Fruit fly (Drosophila melanogaster): ENCODE measurements around the gene CG12983.

The CG12983 gene

DNA sequence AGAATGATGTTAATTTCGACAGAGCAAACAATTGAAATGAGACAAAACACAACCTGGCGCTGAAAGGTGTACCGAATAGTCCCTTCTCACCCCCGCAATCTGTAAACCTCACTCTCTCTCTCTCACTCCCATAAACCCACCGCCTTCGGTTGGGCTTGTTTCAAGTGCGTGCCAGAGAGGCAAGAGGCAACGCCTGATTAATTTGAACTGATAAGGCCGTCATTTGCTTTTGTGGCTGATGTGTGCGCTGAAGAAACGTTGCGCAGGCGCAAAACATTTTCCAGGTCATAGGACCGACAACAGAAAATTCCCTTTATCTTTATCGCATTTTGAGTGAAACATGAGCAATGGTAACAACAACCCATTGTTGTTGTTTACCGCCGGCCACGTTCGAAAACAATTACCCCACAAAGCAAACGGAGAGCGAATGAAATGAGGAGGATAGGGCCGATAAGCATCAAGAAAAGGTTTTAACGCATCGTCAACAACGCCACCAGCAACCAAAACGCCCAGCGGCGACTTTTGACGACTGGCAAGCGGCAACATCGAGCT is 44.2 kb downstream of the CG12983 start (continued):
- no peak for TF ChIP-seq Blimp-1 (GFP tag; optimal IDR thresholded peaks at IDR 0.05)
- no peak for TF ChIP-seq CG11247 (GFP tag; IDR thresholded peaks at IDR 0.05)
- TF ChIP-seq Lim3 (GFP tag; IDR thresholded peaks at IDR 0.05) = 0 out of 2 replicates have a peak, but pooled peaks have one; percentile 9
- TF ChIP-seq CG15479 (GFP tag; optimal IDR thresholded peaks at IDR 0.05) = peak; percentile 100
- TF ChIP-seq CG8924 (tag; optimal IDR thresholded peaks at IDR 0.05) = peak; percentile 22
- no peak for TF ChIP-seq org-1 (GFP tag; optimal IDR thresholded peaks at IDR 0.05)
- no peak for TF ChIP-seq Ets65A (GFP tag)
- TF ChIP-seq CG9876 (GFP tag; optimal IDR thresholded peaks at IDR 0.05) = no peak
- peak; percentile 44; the same call in 1 of the 2 replicates for TF ChIP-seq vvl (GFP tag; IDR thresholded peaks at IDR 0.05)
- peak in 1 of 2 experiments; percentile 50 for TF ChIP-seq Hr78 (GFP tag; optimal IDR thresholded peaks at IDR 0.05)
- TF ChIP-seq lov (optimal IDR thresholded peaks at IDR 0.05) = no peak
- TF ChIP-seq lov (GFP tag; IDR thresholded peaks at IDR 0.05) = no peak
- peak; percentile 75; the same call in 2 of the 3 replicates for TF ChIP-seq ci (GFP tag; IDR thresholded peaks at IDR 0.05)
- peak; percentile 30 for TF ChIP-seq HmgZ (tag; optimal IDR thresholded peaks at IDR 0.05)
- peak; percentile 52; the same call in 1 of the 3 replicates for TF ChIP-seq zfh1 (GFP tag; IDR thresholded peaks at IDR 0.05)
- TF ChIP-seq C15 (GFP tag; IDR thresholded peaks at IDR 0.05) = no peak
- TF ChIP-seq exex (tag; optimal IDR thresholded peaks at IDR 0.05) = peak; percentile 47
- no peak for TF ChIP-seq lilli (GFP tag; optimal IDR thresholded peaks at IDR 0.05)
- TF ChIP-seq disco-r (GFP tag; optimal IDR thresholded peaks at IDR 0.05) = no peak
- TF ChIP-seq CG12744 (GFP tag; optimal IDR thresholded peaks at IDR 0.05) = no peak
- TF ChIP-seq CG4360 (GFP tag; IDR thresholded peaks at IDR 0.05) = peak; percentile 88
- no peak for TF ChIP-seq al (GFP tag; IDR thresholded peaks at IDR 0.05)
- TF ChIP-seq Bdp1 (GFP tag; optimal IDR thresholded peaks at IDR 0.05) = no peak
- peak in 1 of 2 experiments; percentile 22 for TF ChIP-seq Trl (optimal IDR thresholded peaks at IDR 0.05)
- no peak for TF ChIP-seq Trl (GFP tag; optimal IDR thresholded peaks at IDR 0.05)
- no peak for TF ChIP-seq CG1792 (GFP tag; optimal IDR thresholded peaks at IDR 0.05)
- TF ChIP-seq CG12299 (tag; optimal IDR thresholded peaks at IDR 0.05) = no peak
- TF ChIP-seq Hr39 (optimal IDR thresholded peaks at IDR 0.05) = no peak
- TF ChIP-seq Pdp1 (GFP tag; optimal IDR thresholded peaks at IDR 0.05) = peak in 1 of 2 experiments; percentile 30
- peak; percentile 61; the same call in 1 of the 3 replicates for TF ChIP-seq z (GFP tag; IDR thresholded peaks at IDR 0.05)
- no peak for TF ChIP-seq CG34422 (GFP tag; IDR thresholded peaks at IDR 0.05)
- TF ChIP-seq kni (GFP tag; optimal IDR thresholded peaks at IDR 0.05) = peak; percentile 92
- 0 out of 2 replicates have a peak, but pooled peaks have one; percentile 42 for TF ChIP-seq rib (GFP tag; IDR thresholded peaks at IDR 0.05)
- TF ChIP-seq CG17612 (GFP tag; IDR thresholded peaks at IDR 0.05) = no peak
- 0 out of 2 replicates have a peak, but pooled peaks have one; percentile 25 for TF ChIP-seq CG17328 (GFP tag; IDR thresholded peaks at IDR 0.05)
- no peak for TF ChIP-seq Fer1 (GFP tag; optimal IDR thresholded peaks at IDR 0.05)
- TF ChIP-seq fd102C (GFP tag; optimal IDR thresholded peaks at IDR 0.05) = peak; percentile 21
- no peak for TF ChIP-seq Oli (tag; optimal IDR thresholded peaks at IDR 0.05)
- 0 out of 3 replicates have a peak, but pooled peaks have one; percentile 12 for TF ChIP-seq CG6175 (GFP tag; IDR thresholded peaks at IDR 0.05)
- TF ChIP-seq zen2 (GFP tag; IDR thresholded peaks at IDR 0.05; ENCODE audit: partially characterized antibody) = no peak
- peak; percentile 87 for TF ChIP-seq crol (GFP tag; IDR thresholded peaks at IDR 0.05)
- no peak for TF ChIP-seq CG18599 (GFP tag; optimal IDR thresholded peaks at IDR 0.05)
- TF ChIP-seq CG5180 (GFP tag; optimal IDR thresholded peaks at IDR 0.05) = peak; percentile 14
- TF ChIP-seq Elba2 (GFP tag; optimal IDR thresholded peaks at IDR 0.05) = no peak
- no peak for TF ChIP-seq Sry-β (GFP tag; optimal IDR thresholded peaks at IDR 0.05)
- peak in 1 of 2 experiments; percentile 9 for TF ChIP-seq bsh (GFP tag; optimal IDR thresholded peaks at IDR 0.05)
- no peak for TF ChIP-seq CG6791 (GFP tag; IDR thresholded peaks at IDR 0.05; ENCODE audit: partially characterized antibody)
- no peak for TF ChIP-seq CG12659 (GFP tag; optimal IDR thresholded peaks at IDR 0.05)
- no peak for TF ChIP-seq sna (GFP tag; IDR thresholded peaks at IDR 0.05; ENCODE audit: partially characterized antibody)
- TF ChIP-seq fd64A (GFP tag; optimal IDR thresholded peaks at IDR 0.05) = peak; percentile 48
- TF ChIP-seq sens (GFP tag) = peak; percentile 73
